Worm (Caenorhabditis elegans): ENCODE data around the gene ZK622.1.
A peak's percentile ranks its signal among the peaks of the same experiment; 100 is the strongest.

Gene ZK622.1

DNA sequence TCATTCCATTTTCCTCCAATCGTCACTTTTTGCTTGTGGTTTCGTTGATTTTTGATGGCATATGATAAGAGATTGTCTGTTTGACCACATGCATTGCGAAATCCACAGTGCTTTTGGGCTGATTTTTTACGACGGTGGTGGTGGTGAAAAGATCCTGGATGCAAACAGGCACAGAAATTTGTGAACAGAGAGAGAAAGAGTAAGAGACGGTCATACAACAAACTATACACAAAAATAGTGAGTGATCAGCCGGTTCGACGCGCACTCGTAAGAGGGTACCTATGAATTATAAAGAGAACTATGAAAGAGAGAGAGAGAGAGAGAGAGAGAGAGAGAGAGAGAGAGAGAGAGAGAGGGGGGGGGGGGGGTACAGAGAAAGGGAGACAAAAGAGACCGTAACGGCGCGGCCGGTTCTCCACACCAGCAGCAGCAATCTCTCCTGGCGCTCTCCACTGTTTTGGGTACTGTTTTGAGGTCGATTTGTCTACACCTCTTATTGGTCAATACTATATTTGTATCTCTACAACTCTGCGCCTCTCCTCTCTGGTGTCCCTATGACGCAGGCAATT, 28.2 kb downstream of the ZK622.1 start (continued):
- TF ChIP-seq egl-18 (GFP tag; IDR thresholded peaks at IDR 0.05) (no peak), gei-17 (GFP tag; optimal IDR thresholded peaks at IDR 0.05) (peak; percentile 46), egrh-3 (GFP tag; IDR thresholded peaks at IDR 0.05) (peak; percentile 94), ztf-26 (tag; optimal IDR thresholded peaks at IDR 0.05) (peak; percentile 79), attf-5 (GFP tag; optimal IDR thresholded peaks at IDR 0.05) (peak; percentile 11), ztf-3 (GFP tag; optimal IDR thresholded peaks at IDR 0.05) (no peak), K11D2.4 (GFP tag; IDR thresholded peaks at IDR 0.05) (0 out of 2 replicates have a peak, but pooled peaks have one; percentile 16), dox-1 (GFP tag; IDR thresholded peaks at IDR 0.05) (peak; percentile 76), tlf-1 (GFP tag; optimal IDR thresholded peaks at IDR 0.05) (peak; percentile 9)

DNA sequence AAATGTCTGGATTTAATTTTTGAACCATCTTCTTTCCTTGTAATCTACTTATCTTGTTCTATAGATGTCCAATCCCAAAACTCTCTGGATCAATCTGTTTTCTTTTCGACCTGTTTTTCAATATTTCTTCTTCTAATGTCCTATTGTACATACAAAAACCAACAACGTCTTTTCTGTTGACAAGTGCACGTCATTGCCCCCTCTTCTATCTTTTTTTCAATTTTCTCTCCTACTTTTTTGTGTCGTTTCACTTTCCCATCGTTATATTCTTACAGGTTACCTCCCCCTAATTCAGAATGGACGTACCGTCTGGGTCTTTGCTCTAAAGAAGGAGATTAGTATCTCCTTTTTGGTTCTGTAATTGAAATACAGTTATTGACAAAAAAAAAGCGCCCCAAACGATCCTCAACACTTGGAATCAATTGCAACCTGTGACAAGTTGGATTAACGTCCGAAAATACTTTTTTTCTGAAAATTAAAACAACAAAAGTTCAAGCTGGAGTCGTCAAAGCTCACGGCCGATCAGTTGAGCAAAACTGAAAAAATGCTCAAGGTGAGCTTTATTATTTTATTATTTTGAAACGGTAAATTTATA, 29.2 kb downstream of the ZK622.1 start, which contains the start of gene vhp-1:
TSS of gene vhp-1 (plus strand) at position 545 of the 595 bp plus-strand sequence.
- TF ChIP-seq let-607 (tag; optimal IDR thresholded peaks at IDR 0.05) (no peak), tbp1 (GFP tag; optimal IDR thresholded peaks at IDR 0.05) (no peak), dox-1 (GFP tag; IDR thresholded peaks at IDR 0.05) (no peak)

DNA sequence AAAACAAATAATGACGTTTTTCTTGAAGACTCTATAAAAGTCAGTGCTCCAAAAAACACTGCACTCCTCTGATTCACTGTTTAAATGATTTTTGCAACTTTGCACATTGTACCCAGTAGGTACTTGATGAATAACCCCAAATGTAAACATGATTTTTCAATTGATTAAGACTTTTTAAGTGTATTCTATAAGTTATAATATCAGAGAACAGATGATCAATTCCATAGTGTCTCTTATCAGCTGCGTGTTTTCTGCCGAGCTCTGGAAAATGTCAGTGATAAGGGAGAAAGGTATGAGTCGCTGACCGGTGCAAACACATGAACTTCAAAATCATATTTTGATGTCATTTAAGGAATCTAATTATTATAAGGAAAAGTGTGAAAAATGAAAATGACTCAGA, 30.2 kb downstream of the ZK622.1 start:
- TF ChIP-seq nhr-80 (tag; optimal IDR thresholded peaks at IDR 0.05) (peak; percentile 88), C17E4.6 (GFP tag; IDR thresholded peaks at IDR 0.05) (no peak), unc-62 (GFP tag; optimal IDR thresholded peaks at IDR 0.05) (peak; percentile 36), pha-4 (tag; optimal IDR thresholded peaks at IDR 0.05) (peak; percentile 67), cebp-1 (GFP tag; IDR thresholded peaks at IDR 0.05) (no peak), cebp-1 (tag; optimal IDR thresholded peaks at IDR 0.05) (peak; percentile 46), hrde-1 (tag; optimal IDR thresholded peaks at IDR 0.05; ENCODE audit: borderline replicate concordance) (no peak), ets-4 (GFP tag; optimal IDR thresholded peaks at IDR 0.05) (peak; percentile 11), tbp1 (GFP tag; optimal IDR thresholded peaks at IDR 0.05) (peak; percentile 3), rcor-1 (GFP tag; IDR thresholded peaks at IDR 0.05) (no peak), B0336.3 (GFP tag; IDR thresholded peaks at IDR 0.05) (0 out of 2 replicates have a peak, but pooled peaks have one; percentile 29)

DNA sequence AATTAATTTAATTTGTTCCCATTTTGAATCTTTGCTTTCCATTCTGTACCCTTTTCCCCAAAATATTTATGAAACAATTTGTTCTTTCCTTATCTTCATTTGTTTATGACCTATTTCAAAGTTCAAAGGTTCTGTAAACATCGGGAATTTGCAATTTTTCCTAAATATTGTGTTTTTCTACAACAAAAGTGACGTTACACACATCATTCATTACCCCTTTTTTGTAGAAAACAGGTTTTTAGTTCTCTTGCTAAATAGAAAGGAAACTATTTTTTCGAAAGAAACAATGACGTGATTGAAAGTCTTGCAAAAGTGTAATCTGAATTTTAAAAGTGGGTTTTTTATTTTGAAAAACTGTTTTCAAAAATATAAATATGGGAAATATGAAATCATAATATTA, 31.1 kb downstream of the ZK622.1 start:
- TF ChIP-seq nhr-90 (tag; optimal IDR thresholded peaks at IDR 0.05) (no peak), ztf-18 (tag; optimal IDR thresholded peaks at IDR 0.05) (no peak), zfh-2 (GFP tag; conservative IDR thresholded peaks at IDR 0.05) (no peak), lin-40 (tag; optimal IDR thresholded peaks at IDR 0.05) (no peak), lin-35 (GFP tag; optimal IDR thresholded peaks at IDR 0.05) (no peak), hmg-1.2 (GFP tag; IDR thresholded peaks at IDR 0.05) (no peak)

DNA sequence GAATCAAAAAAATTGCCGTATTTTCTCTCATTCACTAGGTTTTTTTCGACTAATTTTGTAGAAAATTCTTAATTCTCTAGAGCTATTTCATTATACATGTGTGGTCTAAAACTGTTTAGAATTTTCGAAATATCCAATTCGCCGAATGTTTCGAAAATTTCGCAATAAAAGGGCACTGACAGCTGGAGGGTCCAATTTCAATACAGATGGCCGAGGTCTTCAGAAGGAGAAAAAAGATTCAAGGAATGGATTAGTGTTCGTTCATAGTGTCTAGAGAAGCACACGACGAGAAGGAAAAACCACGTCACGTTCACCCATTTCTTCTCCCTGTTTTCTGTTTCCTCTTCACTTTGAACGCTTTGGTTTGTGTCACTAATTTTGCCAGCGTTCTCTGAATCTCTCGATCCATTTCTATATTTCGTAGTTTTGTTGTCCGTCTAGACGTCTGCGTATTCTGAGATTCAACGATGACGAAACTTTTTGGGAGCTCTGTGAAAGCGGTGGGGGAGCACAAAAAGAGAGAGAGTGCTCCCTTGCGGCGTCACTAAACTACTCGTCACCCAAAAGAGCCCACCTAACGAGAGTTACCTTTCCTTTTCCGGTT, 32.5 kb downstream of the ZK622.1 start:
- no peak for TF ChIP-seq ztf-26 (tag; optimal IDR thresholded peaks at IDR 0.05)
- TF ChIP-seq F23B12.7 (tag; optimal IDR thresholded peaks at IDR 0.05; ENCODE audit: insufficient read depth) = no peak
- TF ChIP-seq F49E8.2 (tag; optimal IDR thresholded peaks at IDR 0.05; ENCODE audit: insufficient read depth) = no peak
- no peak for TF ChIP-seq C17E4.6 (GFP tag; IDR thresholded peaks at IDR 0.05)
- TF ChIP-seq attf-5 (GFP tag; optimal IDR thresholded peaks at IDR 0.05) = peak; percentile 21
- no peak for TF ChIP-seq ceh-79 (tag; optimal IDR thresholded peaks at IDR 0.05)
- peak; percentile 28 for TF ChIP-seq chd-7 (tag; optimal IDR thresholded peaks at IDR 0.05)
- no peak for TF ChIP-seq mxl-1 (tag; optimal IDR thresholded peaks at IDR 0.05)
- no peak for TF ChIP-seq B0261.1 (tag; optimal IDR thresholded peaks at IDR 0.05)
- no peak for TF ChIP-seq gei-17 (GFP tag; optimal IDR thresholded peaks at IDR 0.05)
- TF ChIP-seq rcor-1 (GFP tag; IDR thresholded peaks at IDR 0.05) = no peak
- TF ChIP-seq F22D6.2 (tag; optimal IDR thresholded peaks at IDR 0.05) = no peak
- no peak for TF ChIP-seq ceh-100 (GFP tag; IDR thresholded peaks at IDR 0.05)
- no peak for TF ChIP-seq egl-18 (GFP tag; IDR thresholded peaks at IDR 0.05)
- TF ChIP-seq hmg-1.2 (GFP tag; IDR thresholded peaks at IDR 0.05) = peak; percentile 85
- TF ChIP-seq ztf-28 (GFP tag; IDR thresholded peaks at IDR 0.05) = no peak
- TF ChIP-seq Y67H2A.10 (GFP tag; conservative IDR thresholded peaks at IDR 0.05) = no peak
- no peak for TF ChIP-seq unc-130 (GFP tag; optimal IDR thresholded peaks at IDR 0.05)
- no peak for TF ChIP-seq ztf-3 (GFP tag; optimal IDR thresholded peaks at IDR 0.05)
- TF ChIP-seq rec-8 (tag; optimal IDR thresholded peaks at IDR 0.05) = no peak
